Fruit fly (Drosophila melanogaster) whole organism, embryonic: ENCODE measurements around the gene CG9497.

Source experiments
- Aef1 ChIP-seq: fragments of 200-800 bp; sonication (Bioruptor generic); IDR thresholded peaks from 3 replicates; pipeline ENCODE4 v1.3.6; 2022; ENCODE audit warnings: missing biosample characterization, missing genetic modification characterization
- CG10147 ChIP-seq: fragments of 200-800 bp; sonication (Bioruptor generic); optimal IDR thresholded peaks from 2 replicates; lab custom pipeline; 2019; ENCODE audit warnings: missing biosample characterization, mild to moderate bottlenecking, missing genetic modification characterization, moderate library complexity
- CG10321 ChIP-seq: fragments of 200-800 bp; sonication (Bioruptor generic); IDR thresholded peaks from 2 replicates; pipeline ENCODE4 v1.3.6; 2022; ENCODE audit warnings: missing biosample characterization, missing genetic modification characterization
- CG18011 ChIP-seq: fragments of 200-800 bp; sonication (Bioruptor generic); optimal IDR thresholded peaks from 2 replicates; lab custom pipeline; 2017; ENCODE audit warnings: missing biosample characterization, missing genetic modification characterization, mild to moderate bottlenecking, moderate library complexity, missing genotype
- CG18476 ChIP-seq: fragments of 200-800 bp; sonication (Bioruptor generic); optimal IDR thresholded peaks from 2 replicates; lab custom pipeline; 2016; ENCODE audit warnings: missing biosample characterization, mild to moderate bottlenecking, missing genetic modification characterization
- Nf-YB ChIP-seq: fragments of 200-800 bp; sonication (Bioruptor generic); optimal IDR thresholded peaks from 3 replicates; lab custom pipeline; 2019; ENCODE audit warnings: missing biosample characterization, mild to moderate bottlenecking, missing genetic modification characterization, moderate library complexity
- Poxn ChIP-seq: fragments of 200-800 bp; sonication (Bioruptor generic); IDR thresholded peaks from 2 replicates; pipeline ENCODE4 v1.3.6; 2022; ENCODE audit warnings: missing biosample characterization, missing genetic modification characterization
- fru ChIP-seq: fragments of >200 bp; optimal IDR thresholded peaks from 2 replicates; lab custom pipeline; 2017
- gem ChIP-seq: fragments of 200-800 bp; sonication (Bioruptor generic); optimal IDR thresholded peaks from 2 replicates; lab custom pipeline; 2019; ENCODE audit warnings: missing biosample characterization, mild to moderate bottlenecking, missing genetic modification characterization, moderate library complexity
- h ChIP-seq: fragments of >200 bp; optimal IDR thresholded peaks from 2 replicates; lab custom pipeline; 2017
- inv ChIP-seq: fragments of 200-800 bp; sonication (Bioruptor generic); IDR thresholded peaks from 2 replicates; pipeline ENCODE4 v1.3.6; 2022; ENCODE audit warnings: missing biosample characterization, missing genetic modification characterization; ENCODE audit not compliant: partially characterized antibody
- rib ChIP-seq: fragments of 200-800 bp; sonication (Bioruptor generic); IDR thresholded peaks from 2 replicates; pipeline ENCODE4 v1.3.6; 2022; ENCODE audit warnings: missing biosample characterization, missing genetic modification characterization
- wdn ChIP-seq: fragments of 200-800 bp; sonication (Bioruptor generic); IDR thresholded peaks from 2 replicates; pipeline ENCODE4 v1.3.6; 2022; ENCODE audit warnings: missing biosample characterization, missing genetic modification characterization

- TF ChIP-seq CG18011 (GFP tag; lab: Kevin White, UChicago) (no peak), Poxn (GFP tag; lab: Robert Waterston, UW) (no peak), Nf-YB (GFP tag; lab: Kevin White, UChicago) (no peak), CG10147 (GFP tag; lab: Kevin White, UChicago) (no peak), gem (tag; lab: Kevin White, UChicago) (no peak), Aef1 (no peak), rib (GFP tag; lab: Robert Waterston, UW) (no peak), wdn (GFP tag; lab: Robert Waterston, UW) (no peak), CG18476 (no peak), inv (GFP tag; lab: Robert Waterston, UW) (no peak), fru (lab: Kevin White, UChicago) (no peak), CG10321 (GFP tag; lab: Robert Waterston, UW) (no peak), h (no peak)
Observed at dm6 chr2L:6354656-6355055, 6.4 kb upstream of the CG9497 start, which contains the start of gene ppk14.
